Fruit fly (Drosophila melanogaster): Measurements from ENCODE around the gene CG33252.

DNA sequence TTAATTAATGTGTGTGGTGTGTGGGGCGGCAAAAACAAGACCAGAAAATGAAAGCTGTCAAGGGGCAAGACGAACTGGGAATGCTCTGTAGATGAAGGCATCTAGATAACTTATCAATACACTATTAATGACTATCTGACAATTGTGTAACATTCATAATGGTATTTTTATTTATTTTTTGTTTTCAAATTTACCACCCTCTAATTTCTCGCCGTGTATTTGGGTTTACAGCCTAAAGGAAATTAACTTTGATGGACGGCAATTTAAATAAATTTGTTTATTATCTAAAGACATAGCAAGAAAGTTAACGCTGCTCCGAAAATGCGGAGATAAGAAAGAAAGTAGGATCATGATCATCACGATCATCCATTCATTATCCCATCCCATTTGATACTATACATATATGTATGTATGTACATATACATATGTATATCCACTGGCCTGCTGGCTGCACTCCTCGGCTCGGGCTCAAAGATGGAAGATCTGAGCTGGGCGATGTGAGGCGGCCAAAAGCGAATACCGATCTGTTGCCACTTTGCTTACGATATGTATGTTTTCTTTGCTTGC lies 35.9 kb upstream of the CG33252 start:
- TF ChIP-seq EcR (GFP tag; optimal IDR thresholded peaks at IDR 0.05), result no peak
- 0 out of 3 replicates have a peak, but pooled peaks have one; percentile 15 for TF ChIP-seq fd96Ca (GFP tag; IDR thresholded peaks at IDR 0.05)
- TF ChIP-seq rn (GFP tag; IDR thresholded peaks at IDR 0.05), result no peak
- peak; percentile 12 for TF ChIP-seq CG8159 (tag; optimal IDR thresholded peaks at IDR 0.05)
- peak; percentile 57; the same call in 1 of the 3 replicates for TF ChIP-seq CG4496 (GFP tag; IDR thresholded peaks at IDR 0.05)
- peak; percentile 16 for TF ChIP-seq Pif1A (GFP tag; optimal IDR thresholded peaks at IDR 0.05)
- no peak for TF ChIP-seq CG10348 (GFP tag; IDR thresholded peaks at IDR 0.05)
- peak; percentile 38 for TF ChIP-seq Ets98B (GFP tag; IDR thresholded peaks at IDR 0.05)
- no peak for TF ChIP-seq CG14655 (GFP tag; optimal IDR thresholded peaks at IDR 0.05)
- no peak for TF ChIP-seq CG34367 (tag; optimal IDR thresholded peaks at IDR 0.05)

Measured in whole organism, pupa.